Worm (Caenorhabditis elegans) whole organism, L1 larva: ENCODE data around the gene fipr-19.

Experiments
- C04F5.9 ChIP-seq: sonication (generic microtip); optimal IDR thresholded peaks from 2 replicates; lab custom pipeline; 2016; ENCODE audit warnings: missing genetic modification characterization, missing compliant biosample characterization
- C16A3.4 ChIP-seq: fragments of 150-350 bp; optimal IDR thresholded peaks from 2 replicates; lab custom pipeline; 2014; ENCODE audit warnings: missing biosample characterization, missing genetic modification characterization
- Y116A8C.19 ChIP-seq: sonication (generic microtip); optimal IDR thresholded peaks from 2 replicates; lab custom pipeline; 2016; ENCODE audit warnings: missing compliant biosample characterization, missing genetic modification characterization, borderline replicate concordance
- blmp-1 ChIP-seq: fragments of 150-350 bp; optimal IDR thresholded peaks from 2 replicates; lab custom pipeline; 2014; ENCODE audit warnings: missing biosample characterization, missing genetic modification characterization
- ceh-82 ChIP-seq, 3 experiments: fragments of 150-350 bp in 1 of 3; sonication (generic microtip) in 2 of 3; optimal IDR thresholded peaks; 2 replicates each; lab custom pipeline; 2014 to 2017; ENCODE audit warnings: missing biosample characterization in 3 of 3, missing genetic modification characterization in 3 of 3
- ceh-88 ChIP-seq: fragments of 200-800 bp; sonication (Bioruptor generic); IDR thresholded peaks from 2 replicates; pipeline ENCODE4 v1.3.6; 2022; ENCODE audit warnings: missing genetic modification characterization, missing compliant biosample characterization
- ceh-90 ChIP-seq: sonication (generic microtip); optimal IDR thresholded peaks from 2 replicates; lab custom pipeline; 2016; ENCODE audit warnings: missing genetic modification characterization, missing compliant biosample characterization
- ces-1 ChIP-seq: fragments of 150-350 bp; optimal IDR thresholded peaks from 2 replicates; lab custom pipeline; 2014; ENCODE audit warnings: missing biosample characterization, missing genetic modification reagents, missing genetic modification characterization
- dpl-1 ChIP-seq, 3 experiments: fragments of 150-350 bp in 2 of 3; sonication (generic microtip) in 1 of 3; optimal IDR thresholded peaks; 2 replicates each; lab custom pipeline; 2014 to 2017; ENCODE audit warnings: missing biosample characterization in 3 of 3, missing genetic modification characterization in 3 of 3, missing genetic modification reagents in 3 of 3
- dsc-1 ChIP-seq: sonication (generic microtip); optimal IDR thresholded peaks from 2 replicates; lab custom pipeline; 2016; ENCODE audit warnings: mild to moderate bottlenecking, missing genetic modification characterization, missing compliant biosample characterization
- efl-1 ChIP-seq, 4 experiments: fragments of 150-350 bp; optimal IDR thresholded peaks in 3 of 4; peaks in 1 of 4; 1 replicate in 1 of 4; 2 replicates in 3 of 4; lab custom pipeline; 2014; ENCODE audit warnings: missing biosample characterization in 2 of 4, missing genetic modification characterization in 2 of 4, missing genetic modification reagents in 2 of 4
- elt-2 ChIP-seq: sonication (generic microtip); optimal IDR thresholded peaks from 2 replicates; lab custom pipeline; 2016; ENCODE audit warnings: missing genetic modification characterization, mild to moderate bottlenecking, inconsistent platforms, missing compliant biosample characterization, missing genetic modification reagents
- elt-3 ChIP-seq, 6 experiments: fragments of 150-350 bp in 1 of 6; sonication (generic microtip); optimal IDR thresholded peaks; 2 replicates each; lab custom pipeline; 2017 to 2018; ENCODE audit warnings: missing biosample characterization in 6 of 6, missing genetic modification characterization in 6 of 6, inconsistent platforms in 1 of 6
- fkh-4 ChIP-seq: sonication (generic microtip); optimal IDR thresholded peaks from 2 replicates; lab custom pipeline; 2016; ENCODE audit warnings: missing compliant biosample characterization, missing genetic modification characterization, borderline replicate concordance
- fkh-8 ChIP-seq: sonication (generic microtip); optimal IDR thresholded peaks from 2 replicates; lab custom pipeline; 2016; ENCODE audit warnings: mild to moderate bottlenecking, missing genetic modification characterization, missing compliant biosample characterization
- hlh-4 ChIP-seq: sonication (generic microtip); optimal IDR thresholded peaks from 2 replicates; lab custom pipeline; 2016; ENCODE audit warnings: mild to moderate bottlenecking, missing genetic modification characterization, missing compliant biosample characterization
- lin-14 ChIP-seq: fragments of 200-800 bp; sonication (Bioruptor generic); optimal IDR thresholded peaks from 2 replicates; lab custom pipeline; 2018; ENCODE audit warnings: mild to moderate bottlenecking, missing genetic modification characterization, moderate library complexity, missing compliant biosample characterization
- lin-15B ChIP-seq: fragments of 150-350 bp; sonication (generic microtip); optimal IDR thresholded peaks from 3 replicates; lab custom pipeline; 2014; ENCODE audit warnings: missing biosample characterization, missing genetic modification characterization
- lin-35 ChIP-seq, 2 experiments: fragments of 150-350 bp; optimal IDR thresholded peaks; 2 replicates each; lab custom pipeline; 2014; ENCODE audit warnings: missing biosample characterization in 2 of 2, missing genetic modification characterization in 2 of 2, missing genetic modification reagents in 2 of 2
- lir-3 ChIP-seq: sonication (generic microtip); optimal IDR thresholded peaks from 2 replicates; lab custom pipeline; 2016; ENCODE audit warnings: mild to moderate bottlenecking, missing genetic modification characterization, moderate library complexity, missing compliant biosample characterization; ENCODE audit not compliant: poor library complexity
- lsy-2 ChIP-seq, 2 experiments: fragments of 150-350 bp; optimal IDR thresholded peaks; 2 replicates each; lab custom pipeline; 2014; ENCODE audit warnings: missing biosample characterization in 2 of 2, missing genetic modification characterization in 2 of 2
- mab-9 ChIP-seq: fragments of 200-800 bp; sonication (Bioruptor generic); IDR thresholded peaks from 2 replicates; pipeline ENCODE4 v1.3.6; 2022; ENCODE audit warnings: missing genetic modification reagents, missing genetic modification characterization, missing compliant biosample characterization
- mdl-1 ChIP-seq, 2 experiments: fragments of 150-350 bp; optimal IDR thresholded peaks; 2 replicates each; lab custom pipeline; 2014 to 2017; ENCODE audit warnings: missing biosample characterization in 2 of 2, missing genetic modification characterization in 2 of 2, inconsistent platforms in 1 of 2
- mef-2 ChIP-seq: fragments of 150-350 bp; optimal IDR thresholded peaks from 2 replicates; lab custom pipeline; 2014; ENCODE audit warnings: missing biosample characterization, missing genetic modification characterization
- mep-1 ChIP-seq: fragments of 150-350 bp; optimal IDR thresholded peaks from 2 replicates; lab custom pipeline; 2014; ENCODE audit warnings: missing biosample characterization, missing genetic modification characterization
- nhr-12 ChIP-seq: sonication (generic microtip); optimal IDR thresholded peaks from 2 replicates; lab custom pipeline; 2017; ENCODE audit warnings: missing biosample characterization, missing genetic modification characterization
- nhr-19 ChIP-seq: fragments of 200-800 bp; sonication (Bioruptor generic); conservative IDR thresholded peaks from 2 replicates; pipeline ENCODE4 v1.3.6; 2022; ENCODE audit warnings: missing genetic modification characterization, missing compliant biosample characterization
- nhr-20 ChIP-seq: sonication (generic microtip); optimal IDR thresholded peaks from 2 replicates; lab custom pipeline; 2016; ENCODE audit warnings: mild to moderate bottlenecking, missing genetic modification characterization, missing compliant biosample characterization
- nhr-237 ChIP-seq: fragments of 150-350 bp; optimal IDR thresholded peaks from 2 replicates; lab custom pipeline; 2014; ENCODE audit warnings: missing biosample characterization, missing genetic modification characterization
- nhr-47 ChIP-seq: sonication (generic microtip); optimal IDR thresholded peaks from 2 replicates; lab custom pipeline; 2016; ENCODE audit warnings: mild to moderate bottlenecking, missing genetic modification characterization, moderate library complexity, missing compliant biosample characterization
- nhr-71 ChIP-seq: sonication (generic microtip); optimal IDR thresholded peaks from 2 replicates; lab custom pipeline; 2016; ENCODE audit warnings: mild to moderate bottlenecking, missing genetic modification characterization, moderate library complexity, missing compliant biosample characterization
- nhr-77 ChIP-seq: fragments of 150-350 bp; optimal IDR thresholded peaks from 2 replicates; lab custom pipeline; 2014; ENCODE audit warnings: missing biosample characterization, missing genetic modification characterization
- nhr-85 ChIP-seq: sonication (generic microtip); peaks from one replicate; lab custom pipeline; 2016; ENCODE audit warnings: missing genetic modification characterization, inconsistent platforms, missing compliant biosample characterization
- nhr-90 ChIP-seq: sonication (generic microtip); optimal IDR thresholded peaks from 2 replicates; lab custom pipeline; 2016; ENCODE audit warnings: mild to moderate bottlenecking, missing genetic modification characterization, missing compliant biosample characterization; ENCODE audit not compliant: poor library complexity
- pag-3 ChIP-seq: sonication (generic microtip); optimal IDR thresholded peaks from 2 replicates; lab custom pipeline; 2017; ENCODE audit warnings: missing genetic modification characterization, mild to moderate bottlenecking, missing compliant biosample characterization, antibody characterized with exemption, borderline replicate concordance; ENCODE audit not compliant: insufficient read depth
- pax-3 ChIP-seq: fragments of 200-800 bp; sonication (Bioruptor generic); optimal IDR thresholded peaks from 2 replicates; lab custom pipeline; 2018; ENCODE audit warnings: mild to moderate bottlenecking, missing genetic modification characterization, moderate library complexity, missing compliant biosample characterization
- pqm-1 ChIP-seq: sonication (generic microtip); optimal IDR thresholded peaks from 3 replicates; lab custom pipeline; 2017; ENCODE audit warnings: missing biosample characterization, missing genetic modification characterization
- skn-1 ChIP-seq: fragments of 150-350 bp; optimal IDR thresholded peaks from 2 replicates; lab custom pipeline; 2014; ENCODE audit warnings: missing biosample characterization, missing genetic modification characterization
- snu-23 ChIP-seq: sonication (generic microtip); optimal IDR thresholded peaks from 2 replicates; lab custom pipeline; 2016; ENCODE audit warnings: missing genetic modification characterization, missing compliant biosample characterization
- sup-37 ChIP-seq: fragments of 200-800 bp; sonication (Bioruptor generic); optimal IDR thresholded peaks from 2 replicates; lab custom pipeline; 2018; ENCODE audit warnings: mild to moderate bottlenecking, missing genetic modification characterization, missing compliant biosample characterization
- swsn-7 ChIP-seq: sonication (generic microtip); optimal IDR thresholded peaks from 2 replicates; lab custom pipeline; 2016; ENCODE audit warnings: missing genetic modification characterization, missing compliant biosample characterization
- tbx-2 ChIP-seq: sonication (generic microtip); optimal IDR thresholded peaks from 2 replicates; lab custom pipeline; 2016; ENCODE audit warnings: missing genetic modification characterization, missing compliant biosample characterization
- unc-130 ChIP-seq: fragments of 150-350 bp; optimal IDR thresholded peaks from 2 replicates; lab custom pipeline; 2017; ENCODE audit warnings: missing biosample characterization, missing genetic modification characterization, inconsistent platforms
- unc-30 ChIP-seq: sonication (generic microtip); optimal IDR thresholded peaks from 2 replicates; lab custom pipeline; 2017; ENCODE audit warnings: missing biosample characterization, missing genetic modification characterization
- vab-15 ChIP-seq: sonication (generic microtip); optimal IDR thresholded peaks from 2 replicates; lab custom pipeline; 2017; ENCODE audit warnings: missing genotype, mild to moderate bottlenecking, missing genetic modification characterization, missing compliant biosample characterization
- xbp-1 ChIP-seq: sonication (generic microtip); optimal IDR thresholded peaks from 2 replicates; lab custom pipeline; 2016; ENCODE audit warnings: missing genetic modification characterization, missing compliant biosample characterization
- ztf-4 ChIP-seq: fragments of 150-350 bp; optimal IDR thresholded peaks from 2 replicates; lab custom pipeline; 2014; ENCODE audit warnings: missing biosample characterization, missing genetic modification characterization

The fipr-19 gene

ce11 chrIII:7489055-7489534 is 30.3 kb upstream of the fipr-19 start, which contains the start of gene mup-4 (continued):
- TF ChIP-seq C16A3.4, result no peak
- TF ChIP-seq blmp-1, result peak; percentile 65

ce11 chrIII:7488303-7488702 is 29.6 kb upstream of the fipr-19 start:
- TF ChIP-seq pax-3 (tag; lab: Kevin White, UChicago) (no peak), snu-23 (GFP tag; lab: Kevin White, UChicago) (peak; percentile 76), dpl-1 (GFP tag; optimal IDR thresholded peaks at IDR 0.05; lab: Kevin White, UChicago) (peak in 2 of 3 experiments; percentile 9 to 16), elt-3 (tag; optimal IDR thresholded peaks at IDR 0.05; lab: Kevin White, UChicago) (peak; percentile 55 to 95 (median 86)), pag-3 (tag; lab: Kevin White, UChicago) (peak; percentile 99), C16A3.4 (peak; percentile 36), blmp-1 (peak; percentile 91), nhr-71 (tag; lab: Kevin White, UChicago) (peak; percentile 73), lin-14 (GFP tag; lab: Kevin White, UChicago) (peak; percentile 94), nhr-77 (tag; lab: Kevin White, UChicago) (peak; percentile 15), ztf-4 (tag; lab: Kevin White, UChicago) (no peak), nhr-47 (peak; percentile 22), hlh-4 (no peak), nhr-85 (peak; percentile 96), lsy-2 (tag; optimal IDR thresholded peaks at IDR 0.05; lab: Kevin White, UChicago) (peak; percentile 22 to 47), unc-130 (peak; percentile 32), nhr-20 (peak; percentile 78), nhr-19 (GFP tag; lab: Robert Waterston, UW) (no peak), tbx-2 (tag; lab: Kevin White, UChicago) (peak; percentile 37), ceh-82 (tag; optimal IDR thresholded peaks at IDR 0.05; lab: Kevin White, UChicago) (no peak), swsn-7 (no peak), lin-35 (GFP tag; optimal IDR thresholded peaks at IDR 0.05; lab: Kevin White, UChicago) (peak in 1 of 2 experiments; percentile 12), efl-1 (optimal IDR thresholded peaks at IDR 0.05; lab: Kevin White, UChicago) (peak in 1 of 2 experiments; percentile 3), efl-1 (GFP tag; optimal IDR thresholded peaks at IDR 0.05 in 1 of 2; lab: Kevin White, UChicago) (peak in 1 of 2 experiments; percentile 6), nhr-90 (tag; lab: Kevin White, UChicago) (peak; percentile 63), fkh-8 (tag; lab: Kevin White, UChicago) (no peak), mep-1 (tag; lab: Kevin White, UChicago) (peak; percentile 59), xbp-1 (peak; percentile 5), pqm-1 (no peak)

ce11 chrIII:7484765-7485164 is 26.0 kb upstream of the fipr-19 start:
- TF ChIP-seq nhr-237 (tag; lab: Kevin White, UChicago) (no peak), ceh-88 (GFP tag; lab: Robert Waterston, UW) (no peak), elt-2 (tag; lab: Kevin White, UChicago) (no peak), skn-1 (tag; lab: Kevin White, UChicago) (no peak), mab-9 (GFP tag; lab: Robert Waterston, UW) (no peak), ceh-90 (no peak), mdl-1 (tag; optimal IDR thresholded peaks at IDR 0.05; lab: Kevin White, UChicago) (no peak), nhr-47 (no peak)

ce11 chrIII:7478932-7479331 is 20.2 kb upstream of the fipr-19 start:
- no peak for TF ChIP-seq dsc-1 (tag; lab: Kevin White, UChicago)
- TF ChIP-seq vab-15 (tag; lab: Kevin White, UChicago), result no peak
- TF ChIP-seq nhr-77 (tag; lab: Kevin White, UChicago), result no peak
- no peak for TF ChIP-seq unc-30 (tag; lab: Kevin White, UChicago)
- no peak for TF ChIP-seq lir-3 (tag; lab: Kevin White, UChicago)
- TF ChIP-seq elt-2 (tag; lab: Kevin White, UChicago), result peak; percentile 89
- TF ChIP-seq fkh-4, result no peak
- no peak for TF ChIP-seq ceh-88 (GFP tag; lab: Robert Waterston, UW)
- no peak for TF ChIP-seq mef-2 (tag; lab: Kevin White, UChicago)
- no peak for TF ChIP-seq ceh-82 (tag; optimal IDR thresholded peaks at IDR 0.05; lab: Kevin White, UChicago)
- no peak for TF ChIP-seq lin-15B
- no peak for TF ChIP-seq sup-37 (GFP tag; lab: Kevin White, UChicago)
- no peak for TF ChIP-seq nhr-12 (tag; lab: Kevin White, UChicago)
- TF ChIP-seq C04F5.9, result no peak
- TF ChIP-seq Y116A8C.19 (tag; lab: Kevin White, UChicago), result no peak
- TF ChIP-seq hlh-4, result no peak
- TF ChIP-seq nhr-237 (tag; lab: Kevin White, UChicago), result no peak
- TF ChIP-seq swsn-7, result no peak
- no peak for TF ChIP-seq ces-1 (GFP tag; lab: Kevin White, UChicago)
- no peak for TF ChIP-seq tbx-2 (tag; lab: Kevin White, UChicago)
